Worm (Caenorhabditis elegans) whole organism, mixed stage, embryonic: ENCODE data around the gene F54E4.4.

Experiments used
- M03D4.4 ChIP-seq: sonication (generic microtip); optimal IDR thresholded peaks from 2 replicates; lab custom pipeline; 2017; ENCODE audit warnings: mild to moderate bottlenecking, missing genetic modification characterization, missing compliant biosample characterization
- ceh-83 ChIP-seq: fragments of 200-800 bp; sonication (Bioruptor generic); optimal IDR thresholded peaks from 2 replicates; lab custom pipeline; 2018; ENCODE audit warnings: mild to moderate bottlenecking, missing genetic modification characterization, missing compliant biosample characterization
- ces-1 ChIP-seq: fragments of 150-350 bp; optimal IDR thresholded peaks from 2 replicates; lab custom pipeline; 2014; ENCODE audit warnings: missing biosample characterization, missing genetic modification reagents, missing genetic modification characterization
- cnd-1 ChIP-seq: fragments of 200-800 bp; sonication (Bioruptor generic); optimal IDR thresholded peaks from 2 replicates; lab custom pipeline; 2018; ENCODE audit warnings: mild to moderate bottlenecking, missing genetic modification characterization, missing compliant biosample characterization
- lin-13 ChIP-seq: fragments of 150-350 bp; optimal IDR thresholded peaks from 2 replicates; lab custom pipeline; 2014; ENCODE audit warnings: missing biosample characterization, missing genetic modification characterization
- lsy-2 ChIP-seq: fragments of 150-350 bp; optimal IDR thresholded peaks from 2 replicates; lab custom pipeline; 2014; ENCODE audit warnings: missing biosample characterization, missing genetic modification characterization
- mep-1 ChIP-seq: fragments of 150-350 bp; optimal IDR thresholded peaks from 2 replicates; lab custom pipeline; 2017; ENCODE audit warnings: missing biosample characterization, missing genetic modification reagents, missing genetic modification characterization, inconsistent platforms
- nhr-28 ChIP-seq: fragments of 150-350 bp; optimal IDR thresholded peaks from 2 replicates; lab custom pipeline; 2014; ENCODE audit warnings: missing biosample characterization, missing genetic modification characterization
- nhr-76 ChIP-seq: sonication (generic microtip); optimal IDR thresholded peaks from 2 replicates; lab custom pipeline; 2017; ENCODE audit warnings: missing biosample characterization, missing genetic modification characterization
- unc-62 ChIP-seq: fragments of 150-350 bp; optimal IDR thresholded peaks from 2 replicates; lab custom pipeline; 2014; ENCODE audit warnings: missing biosample characterization, missing genetic modification reagents, missing genetic modification characterization

- TF ChIP-seq unc-62 (peak; percentile 53), nhr-76 (tag; lab: Kevin White, UChicago) (no peak), cnd-1 (tag; lab: Kevin White, UChicago) (no peak), M03D4.4 (tag; lab: Kevin White, UChicago) (no peak), ces-1 (GFP tag; lab: Kevin White, UChicago) (no peak), lin-13 (tag; lab: Kevin White, UChicago) (no peak), mep-1 (tag; lab: Kevin White, UChicago) (no peak), nhr-28 (tag; lab: Kevin White, UChicago) (no peak), ceh-83 (GFP tag; lab: Kevin White, UChicago) (no peak), lsy-2 (tag; lab: Kevin White, UChicago) (no peak)
Observed at ce11 chrX:14684406-14684927, 39.2 kb upstream of the F54E4.4 start, which contains the start of gene csq-1.
